Worm (Caenorhabditis elegans) whole organism, L1 larva: ENCODE data around the gene pmp-3.

ENCODE experiments used
- C04F5.9 ChIP-seq: sonication (generic microtip); optimal IDR thresholded peaks from 2 replicates; lab custom pipeline; 2016; ENCODE audit warnings: missing genetic modification characterization, missing compliant biosample characterization
- aha-1 ChIP-seq: fragments of 150-350 bp; optimal IDR thresholded peaks from 2 replicates; lab custom pipeline; 2014; ENCODE audit warnings: missing biosample characterization, missing genetic modification characterization
- aly-2 ChIP-seq: fragments of 150-350 bp; optimal IDR thresholded peaks from 2 replicates; lab custom pipeline; 2014; ENCODE audit warnings: missing biosample characterization, missing genetic modification characterization
- ama-1 ChIP-seq: fragments of 150-350 bp; optimal IDR thresholded peaks from 2 replicates; lab custom pipeline; 2014
- blmp-1 ChIP-seq: fragments of 150-350 bp; optimal IDR thresholded peaks from 2 replicates; lab custom pipeline; 2014; ENCODE audit warnings: missing biosample characterization, missing genetic modification characterization
- ceh-8 ChIP-seq: fragments of 200-800 bp; sonication (Bioruptor generic); optimal IDR thresholded peaks from 2 replicates; lab custom pipeline; 2018; ENCODE audit warnings: mild to moderate bottlenecking, missing genetic modification characterization, moderate library complexity, missing compliant biosample characterization
- ceh-82 ChIP-seq, 3 experiments: fragments of 150-350 bp in 1 of 3; sonication (generic microtip) in 2 of 3; optimal IDR thresholded peaks; 2 replicates each; lab custom pipeline; 2014 to 2017; ENCODE audit warnings: missing biosample characterization in 3 of 3, missing genetic modification characterization in 3 of 3
- dpl-1 ChIP-seq, 3 experiments: fragments of 150-350 bp in 2 of 3; sonication (generic microtip) in 1 of 3; optimal IDR thresholded peaks; 2 replicates each; lab custom pipeline; 2014 to 2017; ENCODE audit warnings: missing biosample characterization in 3 of 3, missing genetic modification characterization in 3 of 3, missing genetic modification reagents in 3 of 3
- dsc-1 ChIP-seq: sonication (generic microtip); optimal IDR thresholded peaks from 2 replicates; lab custom pipeline; 2016; ENCODE audit warnings: mild to moderate bottlenecking, missing genetic modification characterization, missing compliant biosample characterization
- efl-3 ChIP-seq: fragments of 200-800 bp; sonication (Bioruptor generic); optimal IDR thresholded peaks from 2 replicates; lab custom pipeline; 2018; ENCODE audit warnings: mild to moderate bottlenecking, missing genetic modification characterization, missing compliant biosample characterization
- egl-13 ChIP-seq: sonication (generic microtip); optimal IDR thresholded peaks from 2 replicates; lab custom pipeline; 2016; ENCODE audit warnings: missing genotype, missing genetic modification reagents, missing genetic modification characterization, missing compliant biosample characterization
- elt-3 ChIP-seq, 6 experiments: fragments of 150-350 bp in 1 of 6; sonication (generic microtip); optimal IDR thresholded peaks; 2 replicates each; lab custom pipeline; 2017 to 2018; ENCODE audit warnings: missing biosample characterization in 6 of 6, missing genetic modification characterization in 6 of 6, inconsistent platforms in 1 of 6
- fos-1 ChIP-seq: fragments of 150-350 bp; optimal IDR thresholded peaks from 2 replicates; lab custom pipeline; 2014; ENCODE audit warnings: missing biosample characterization, missing genetic modification characterization
- isw-1 ChIP-seq: fragments of 200-800 bp; sonication (Bioruptor generic); IDR thresholded peaks from 2 replicates; pipeline ENCODE4 v1.3.6; 2022; ENCODE audit warnings: missing genetic modification characterization, missing compliant biosample characterization
- mep-1 ChIP-seq: fragments of 150-350 bp; optimal IDR thresholded peaks from 2 replicates; lab custom pipeline; 2014; ENCODE audit warnings: missing biosample characterization, missing genetic modification characterization
- nhr-11 ChIP-seq: fragments of 150-350 bp; optimal IDR thresholded peaks from 2 replicates; lab custom pipeline; 2014; ENCODE audit warnings: missing biosample characterization, missing genetic modification characterization
- nhr-20 ChIP-seq: sonication (generic microtip); optimal IDR thresholded peaks from 2 replicates; lab custom pipeline; 2016; ENCODE audit warnings: mild to moderate bottlenecking, missing genetic modification characterization, missing compliant biosample characterization
- nhr-71 ChIP-seq: sonication (generic microtip); optimal IDR thresholded peaks from 2 replicates; lab custom pipeline; 2016; ENCODE audit warnings: mild to moderate bottlenecking, missing genetic modification characterization, moderate library complexity, missing compliant biosample characterization
- nhr-76 ChIP-seq: sonication (generic microtip); optimal IDR thresholded peaks from 2 replicates; lab custom pipeline; 2017; ENCODE audit warnings: missing biosample characterization, missing genetic modification characterization
- nhr-90 ChIP-seq: sonication (generic microtip); optimal IDR thresholded peaks from 2 replicates; lab custom pipeline; 2016; ENCODE audit warnings: mild to moderate bottlenecking, missing genetic modification characterization, missing compliant biosample characterization; ENCODE audit not compliant: poor library complexity
- pqm-1 ChIP-seq: sonication (generic microtip); optimal IDR thresholded peaks from 3 replicates; lab custom pipeline; 2017; ENCODE audit warnings: missing biosample characterization, missing genetic modification characterization
- sox-4 ChIP-seq: sonication (generic microtip); optimal IDR thresholded peaks from 2 replicates; lab custom pipeline; 2016; ENCODE audit warnings: missing genetic modification characterization, missing compliant biosample characterization
- sptf-1 ChIP-seq: fragments of 150-350 bp; optimal IDR thresholded peaks from 2 replicates; lab custom pipeline; 2014; ENCODE audit warnings: missing biosample characterization, missing genetic modification characterization
- sup-37 ChIP-seq: fragments of 200-800 bp; sonication (Bioruptor generic); optimal IDR thresholded peaks from 2 replicates; lab custom pipeline; 2018; ENCODE audit warnings: mild to moderate bottlenecking, missing genetic modification characterization, missing compliant biosample characterization
- unc-98 ChIP-seq: fragments of 200-800 bp; sonication (Bioruptor generic); IDR thresholded peaks from 2 replicates; pipeline ENCODE4 v1.3.6; 2022; ENCODE audit warnings: missing genetic modification characterization, missing compliant biosample characterization
- vab-15 ChIP-seq: sonication (generic microtip); optimal IDR thresholded peaks from 2 replicates; lab custom pipeline; 2017; ENCODE audit warnings: missing genotype, mild to moderate bottlenecking, missing genetic modification characterization, missing compliant biosample characterization
- zag-1 ChIP-seq: fragments of 150-350 bp; optimal IDR thresholded peaks from 2 replicates; lab custom pipeline; 2014; ENCODE audit warnings: missing biosample characterization, missing genetic modification characterization
- ztf-4 ChIP-seq: fragments of 150-350 bp; optimal IDR thresholded peaks from 2 replicates; lab custom pipeline; 2014; ENCODE audit warnings: missing biosample characterization, missing genetic modification characterization

The pmp-3 gene

ce11 chrV:14696604-14697307 lies 50.2 kb downstream of the pmp-3 start, which contains the start of gene unc-112 (continued):
- TF ChIP-seq nhr-71 (tag; lab: Kevin White, UChicago) (peak; percentile 85), ceh-82 (tag; optimal IDR thresholded peaks at IDR 0.05; lab: Kevin White, UChicago) (peak; percentile 33 to 45 (median 38)), dsc-1 (peak; percentile 68), isw-1 (GFP tag; lab: Robert Waterston, UW) (no peak), elt-3 (tag; optimal IDR thresholded peaks at IDR 0.05; lab: Kevin White, UChicago) (peak in 1 of 6 experiments; percentile 6), ama-1 (lab: Kevin White, UChicago) (no peak)

DNA sequence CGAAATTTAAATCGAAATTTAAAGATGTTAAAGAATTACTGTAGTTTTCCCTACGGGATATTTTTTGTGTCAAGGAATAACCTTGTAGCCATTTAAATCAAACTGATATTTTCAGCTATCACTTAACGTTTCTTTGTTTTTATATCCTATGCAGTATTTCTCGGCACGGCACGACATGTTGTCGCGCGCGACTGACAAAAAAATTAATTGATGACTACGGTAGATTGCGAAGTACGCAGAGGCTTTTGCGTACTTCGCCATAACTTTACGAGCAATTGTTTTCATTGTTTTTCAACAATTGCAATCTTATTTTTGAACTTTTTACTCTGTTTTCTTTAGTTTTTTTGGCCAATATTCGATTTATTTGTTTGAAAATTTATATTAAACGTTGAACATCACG lies 51.5 kb downstream of the pmp-3 start:
- TF ChIP-seq C04F5.9 (tag; lab: Kevin White, UChicago) (no peak), sup-37 (GFP tag; lab: Kevin White, UChicago) (no peak), sox-4 (no peak), unc-98 (no peak), fos-1 (tag; lab: Kevin White, UChicago) (no peak), ceh-82 (tag; optimal IDR thresholded peaks at IDR 0.05; lab: Kevin White, UChicago) (no peak), efl-3 (no peak), blmp-1 (tag; lab: Kevin White, UChicago) (no peak), aly-2 (no peak), vab-15 (tag; lab: Kevin White, UChicago) (no peak)

DNA sequence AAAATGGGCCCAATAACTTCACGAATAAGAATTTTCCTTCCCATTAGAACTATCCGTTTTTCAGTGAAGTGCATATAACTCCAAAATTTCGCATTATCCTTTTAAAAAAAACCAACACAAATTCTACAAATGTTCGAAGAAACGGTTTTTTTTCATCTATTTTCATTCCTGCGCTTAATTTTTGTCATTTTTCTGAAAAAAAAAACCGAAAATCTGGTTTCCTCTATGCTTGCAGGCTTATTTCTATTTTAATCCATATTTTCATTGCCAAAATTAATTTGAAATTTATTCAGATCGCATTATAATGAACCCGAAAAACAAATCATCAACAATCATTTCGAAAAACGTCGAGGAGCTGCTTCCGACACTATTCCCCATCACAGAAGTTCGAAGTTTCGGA lies 52.1 kb downstream of the pmp-3 start, which contains the start of gene set-5:
TSS of gene set-5 (plus strand) at position 301 of the 400 bp plus-strand sequence.
- TF ChIP-seq fos-1 (tag; lab: Kevin White, UChicago) = no peak
- no peak for TF ChIP-seq zag-1 (tag; lab: Kevin White, UChicago)
- TF ChIP-seq blmp-1 (tag; lab: Kevin White, UChicago) = no peak
- TF ChIP-seq dpl-1 (GFP tag; optimal IDR thresholded peaks at IDR 0.05; lab: Kevin White, UChicago) = no peak
- no peak for TF ChIP-seq aly-2
- no peak for TF ChIP-seq nhr-76
- no peak for TF ChIP-seq ceh-8
- no peak for TF ChIP-seq pqm-1 (tag; lab: Kevin White, UChicago)
- TF ChIP-seq ztf-4 (tag; lab: Kevin White, UChicago) = no peak
- TF ChIP-seq egl-13 (tag; lab: Kevin White, UChicago) = no peak
- no peak for TF ChIP-seq efl-3
- no peak for TF ChIP-seq mep-1 (tag; lab: Kevin White, UChicago)
- TF ChIP-seq nhr-20 (tag; lab: Kevin White, UChicago) = no peak
- no peak for TF ChIP-seq aha-1 (tag; lab: Kevin White, UChicago)
- TF ChIP-seq nhr-90 = no peak
- no peak for TF ChIP-seq sptf-1 (tag; lab: Kevin White, UChicago)
- TF ChIP-seq nhr-11 (tag; lab: Kevin White, UChicago) = no peak
